7 fruit fly cellular contexts compared by ENCODE assay signal in genomic region chr2L:9520886-9521868, dm6.
TF ChIP-seq lines count a peak whose summit lies in the region.

Gene Oatp30B (plus strand): TSS chr2L:9521210.

- peak; percentile 1 to 60 for TF ChIP-seq CTCF in S2 (optimal IDR thresholded peaks at IDR 0.05; lab: Kevin White, UChicago)
- TF ChIP-seq CTCF in whole organism, embryonic (GFP tag; optimal IDR thresholded peaks at IDR 0.05; lab: Kevin White, UChicago) = peak; percentile 82

TF ChIP-seq in whole organism, 6 proteins besides CTCF, POLR2A, EP300 and RAD21:
- TF ChIP-seq EcR (GFP tag; optimal IDR thresholded peaks at IDR 0.05; lab: Kevin White, UChicago) = peak; percentile 65 to 89
- no peak for TF ChIP-seq CG8478 (optimal IDR thresholded peaks at IDR 0.05; lab: Kevin White, UChicago)

TF ChIP-seq in whole organism, adult, 20 proteins besides CTCF, POLR2A, EP300 and RAD21 (continues in another document):
- TF ChIP-seq ovo (GFP tag; optimal IDR thresholded peaks at IDR 0.05; lab: Kevin White, UChicago) = peak; percentile 92
- peak; percentile 94 for TF ChIP-seq CG11617 (GFP tag; optimal IDR thresholded peaks at IDR 0.05; lab: Kevin White, UChicago)
- peak; percentile 81 for TF ChIP-seq tj (GFP tag; optimal IDR thresholded peaks at IDR 0.05; lab: Kevin White, UChicago)
- TF ChIP-seq CG14711 (tag; optimal IDR thresholded peaks at IDR 0.05; lab: Kevin White, UChicago) = peak; percentile 93
- TF ChIP-seq CG7101 (tag; optimal IDR thresholded peaks at IDR 0.05; lab: Kevin White, UChicago) = peak; percentile 97
- TF ChIP-seq CG7045 (GFP tag; optimal IDR thresholded peaks at IDR 0.05; lab: Kevin White, UChicago) = peak; percentile 95
- TF ChIP-seq CG33017 (tag; optimal IDR thresholded peaks at IDR 0.05; lab: Kevin White, UChicago) = peak; percentile 95
- TF ChIP-seq cic (GFP tag; optimal IDR thresholded peaks at IDR 0.05; lab: Kevin White, UChicago) = peak; percentile 62
- TF ChIP-seq pad (GFP tag; optimal IDR thresholded peaks at IDR 0.05; lab: Kevin White, UChicago) = peak; percentile 89
- peak; percentile 99 for TF ChIP-seq bab1 (GFP tag; optimal IDR thresholded peaks at IDR 0.05; lab: Kevin White, UChicago)
- peak; percentile 97 for TF ChIP-seq toe (GFP tag; optimal IDR thresholded peaks at IDR 0.05; lab: Kevin White, UChicago)
- peak; percentile 93 for TF ChIP-seq Hr96 (GFP tag; optimal IDR thresholded peaks at IDR 0.05; lab: Kevin White, UChicago)
- TF ChIP-seq CG12768 (GFP tag; optimal IDR thresholded peaks at IDR 0.05; lab: Kevin White, UChicago) = peak; percentile 91
- peak; percentile 98 for TF ChIP-seq CG1620 (GFP tag; optimal IDR thresholded peaks at IDR 0.05; lab: Kevin White, UChicago)
- peak; percentile 88 for TF ChIP-seq Clk (GFP tag; optimal IDR thresholded peaks at IDR 0.05; lab: Kevin White, UChicago)
- peak; percentile 94 for TF ChIP-seq CG5204 (GFP tag; optimal IDR thresholded peaks at IDR 0.05; lab: Kevin White, UChicago)
- peak; percentile 76 for TF ChIP-seq kay (GFP tag; lab: Kevin White, UChicago; ENCODE audit: borderline replicate concordance)

TF ChIP-seq in whole organism, embryonic, 481 proteins besides CTCF, POLR2A, EP300 and RAD21 (continues in another document):
- no peak; the same call in 1 of the 2 replicates for TF ChIP-seq Gsc (GFP tag; IDR thresholded peaks at IDR 0.05; lab: Robert Waterston, UW)
- TF ChIP-seq CG2129 (GFP tag; IDR thresholded peaks at IDR 0.05; lab: Robert Waterston, UW; ENCODE audit: partially characterized antibody) = peak; percentile 99
- peak; percentile 96 for TF ChIP-seq Sry-δ (GFP tag; optimal IDR thresholded peaks at IDR 0.05; lab: Kevin White, UChicago)
- TF ChIP-seq CG4360 (GFP tag; IDR thresholded peaks at IDR 0.05; lab: Robert Waterston, UW) = peak; percentile 81
- TF ChIP-seq Sry-β (GFP tag; optimal IDR thresholded peaks at IDR 0.05; lab: Kevin White, UChicago) = peak; percentile 89
- TF ChIP-seq CG17361 (GFP tag; IDR thresholded peaks at IDR 0.05; lab: Robert Waterston, UW) = peak; percentile 96
- TF ChIP-seq CG18476 (GFP tag; optimal IDR thresholded peaks at IDR 0.05; lab: Kevin White, UChicago) = peak; percentile 96
- peak; percentile 96 for TF ChIP-seq Drgx (GFP tag; IDR thresholded peaks at IDR 0.05; lab: Robert Waterston, UW)
- TF ChIP-seq HLHmδ (GFP tag; optimal IDR thresholded peaks at IDR 0.05; lab: Kevin White, UChicago) = no peak
- TF ChIP-seq lbe (GFP tag; optimal IDR thresholded peaks at IDR 0.05; lab: Kevin White, UChicago) = peak; percentile 92
- TF ChIP-seq odd (GFP tag; optimal IDR thresholded peaks at IDR 0.05; lab: Kevin White, UChicago) = peak; percentile 87
- TF ChIP-seq CG7839 (tag; optimal IDR thresholded peaks at IDR 0.05; lab: Kevin White, UChicago) = peak; percentile 96
- peak; percentile 97 for TF ChIP-seq otp (GFP tag; IDR thresholded peaks at IDR 0.05; lab: Robert Waterston, UW)
- peak; percentile 94 for TF ChIP-seq shn (GFP tag; optimal IDR thresholded peaks at IDR 0.05; lab: Kevin White, UChicago)
- peak; percentile 99 for TF ChIP-seq sens (GFP tag; lab: Kevin White, UChicago)
- TF ChIP-seq Sox100B (GFP tag; optimal IDR thresholded peaks at IDR 0.05; lab: Kevin White, UChicago) = peak; percentile 84
- TF ChIP-seq Hr78 (GFP tag; optimal IDR thresholded peaks at IDR 0.05; lab: Kevin White, UChicago) = peak in 1 of 2 experiments; percentile 76
- peak; percentile 85 for TF ChIP-seq p53 (GFP tag; optimal IDR thresholded peaks at IDR 0.05; lab: Kevin White, UChicago)

TF ChIP-seq in whole organism, prepupa, 60 proteins besides CTCF, POLR2A, EP300 and RAD21 (continues in another document):
- peak; percentile 75 for TF ChIP-seq dac (GFP tag; optimal IDR thresholded peaks at IDR 0.05; lab: Kevin White, UChicago)
- TF ChIP-seq fkh (GFP tag; optimal IDR thresholded peaks at IDR 0.05; lab: Kevin White, UChicago) = peak; percentile 53
- TF ChIP-seq esn (GFP tag; optimal IDR thresholded peaks at IDR 0.05; lab: Kevin White, UChicago) = peak; percentile 96
- peak; percentile 100 for TF ChIP-seq CG1621 (tag; optimal IDR thresholded peaks at IDR 0.05; lab: Kevin White, UChicago)
- peak; percentile 66 for TF ChIP-seq CG9139 (GFP tag; optimal IDR thresholded peaks at IDR 0.05; lab: Kevin White, UChicago)
- TF ChIP-seq Eip93F (GFP tag; optimal IDR thresholded peaks at IDR 0.05; lab: Kevin White, UChicago) = peak; percentile 93
- TF ChIP-seq Met (GFP tag; optimal IDR thresholded peaks at IDR 0.05; lab: Kevin White, UChicago) = peak; percentile 93
- peak; percentile 94 for TF ChIP-seq Hr39 (GFP tag; optimal IDR thresholded peaks at IDR 0.05; lab: Kevin White, UChicago)
- peak; percentile 97 for TF ChIP-seq Eip78C (GFP tag; lab: Kevin White, UChicago)
- TF ChIP-seq achi (GFP tag; optimal IDR thresholded peaks at IDR 0.05; lab: Kevin White, UChicago) = peak; percentile 90
- TF ChIP-seq ss (GFP tag; optimal IDR thresholded peaks at IDR 0.05; lab: Kevin White, UChicago) = peak; percentile 57 to 83
- peak; percentile 96 for TF ChIP-seq Smox (GFP tag; optimal IDR thresholded peaks at IDR 0.05; lab: Kevin White, UChicago)
- TF ChIP-seq Hr38 (GFP tag; optimal IDR thresholded peaks at IDR 0.05; lab: Kevin White, UChicago) = peak; percentile 21
- peak; percentile 90 for TF ChIP-seq Ets21C (GFP tag; optimal IDR thresholded peaks at IDR 0.05; lab: Kevin White, UChicago)
- peak; percentile 97 for TF ChIP-seq CG31627 (GFP tag; optimal IDR thresholded peaks at IDR 0.05; lab: Kevin White, UChicago)
- TF ChIP-seq vri (GFP tag; optimal IDR thresholded peaks at IDR 0.05; lab: Kevin White, UChicago) = peak; percentile 88
- peak; percentile 88 for TF ChIP-seq CG11762 (GFP tag; optimal IDR thresholded peaks at IDR 0.05; lab: Kevin White, UChicago; ENCODE audit: insufficient read depth)
- TF ChIP-seq Eip75B (GFP tag; optimal IDR thresholded peaks at IDR 0.05; lab: Kevin White, UChicago) = peak; percentile 93
- peak; percentile 91 for TF ChIP-seq Gug (GFP tag; IDR thresholded peaks at IDR 0.05; lab: Robert Waterston, UW)

TF ChIP-seq in whole organism, pupa, 21 proteins besides CTCF, POLR2A, EP300 and RAD21 (continues in another document):
- TF ChIP-seq CG8159 (tag; optimal IDR thresholded peaks at IDR 0.05; lab: Kevin White, UChicago) (peak; percentile 92), CG34367 (tag; optimal IDR thresholded peaks at IDR 0.05; lab: Kevin White, UChicago) (peak; percentile 90), CG15710 (tag; optimal IDR thresholded peaks at IDR 0.05; lab: Kevin White, UChicago) (peak; percentile 93), fd96Ca (GFP tag; IDR thresholded peaks at IDR 0.05; lab: Robert Waterston, UW) (peak; percentile 81; the same call in 2 of the 3 replicates), CG8301 (tag; optimal IDR thresholded peaks at IDR 0.05; lab: Kevin White, UChicago) (peak; percentile 89), Pif1B (GFP tag; optimal IDR thresholded peaks at IDR 0.05; lab: Kevin White, UChicago) (peak; percentile 76), CG10348 (GFP tag; IDR thresholded peaks at IDR 0.05; lab: Robert Waterston, UW) (peak; percentile 52; the same call in 1 of the 2 replicates), Snoo (tag; optimal IDR thresholded peaks at IDR 0.05; lab: Kevin White, UChicago) (peak; percentile 90), CG13204 (GFP tag; optimal IDR thresholded peaks at IDR 0.05; lab: Kevin White, UChicago) (peak; percentile 23), CG12605 (GFP tag; IDR thresholded peaks at IDR 0.05; lab: Robert Waterston, UW) (peak; percentile 94), gl (tag; optimal IDR thresholded peaks at IDR 0.05; lab: Kevin White, UChicago) (peak; percentile 74), CG17806 (tag; optimal IDR thresholded peaks at IDR 0.05; lab: Kevin White, UChicago) (peak; percentile 92), rn (GFP tag; IDR thresholded peaks at IDR 0.05; lab: Robert Waterston, UW) (peak; percentile 88), Ets98B (GFP tag; IDR thresholded peaks at IDR 0.05; lab: Robert Waterston, UW) (peak; percentile 96), CG14655 (GFP tag; optimal IDR thresholded peaks at IDR 0.05; lab: Kevin White, UChicago) (peak; percentile 87), Pif1A (GFP tag; optimal IDR thresholded peaks at IDR 0.05; lab: Kevin White, UChicago) (peak; percentile 90), CG4496 (GFP tag; IDR thresholded peaks at IDR 0.05; lab: Robert Waterston, UW) (peak; percentile 96), D1 (tag; optimal IDR thresholded peaks at IDR 0.05; lab: Kevin White, UChicago) (peak; percentile 78), CG32121 (GFP tag; IDR thresholded peaks at IDR 0.05; lab: Robert Waterston, UW) (peak; percentile 95)

TF ChIP-seq in whole organism, wandering third instar larva, 38 proteins besides CTCF, POLR2A, EP300 and RAD21 (continues in another document):
- TF ChIP-seq Hr78 (GFP tag; optimal IDR thresholded peaks at IDR 0.05; lab: Kevin White, UChicago) (no peak), br (GFP tag; optimal IDR thresholded peaks at IDR 0.05; lab: Kevin White, UChicago) (peak; percentile 93), GATAd (GFP tag; optimal IDR thresholded peaks at IDR 0.05; lab: Kevin White, UChicago) (peak; percentile 77), Vsx2 (GFP tag; optimal IDR thresholded peaks at IDR 0.05; lab: Kevin White, UChicago; ENCODE audit: partially characterized antibody) (no peak), ey (GFP tag; optimal IDR thresholded peaks at IDR 0.05; lab: Kevin White, UChicago) (peak; percentile 95), HLH106 (tag; optimal IDR thresholded peaks at IDR 0.05; lab: Kevin White, UChicago) (peak; percentile 96), Rel (GFP tag; optimal IDR thresholded peaks at IDR 0.05; lab: Kevin White, UChicago) (peak; percentile 14), Rel (tag; optimal IDR thresholded peaks at IDR 0.05; lab: Kevin White, UChicago) (peak; percentile 79), lola (GFP tag; optimal IDR thresholded peaks at IDR 0.05; lab: Kevin White, UChicago) (no peak), woc (GFP tag; optimal IDR thresholded peaks at IDR 0.05; lab: Kevin White, UChicago) (peak; percentile 92), Dfd (GFP tag; optimal IDR thresholded peaks at IDR 0.05; lab: Kevin White, UChicago) (no peak), sage (GFP tag; optimal IDR thresholded peaks at IDR 0.05; lab: Kevin White, UChicago) (peak; percentile 91), brk (GFP tag; optimal IDR thresholded peaks at IDR 0.05; lab: Kevin White, UChicago) (peak; percentile 97), N (GFP tag; optimal IDR thresholded peaks at IDR 0.05; lab: Kevin White, UChicago) (peak; percentile 29), Sp1 (GFP tag; optimal IDR thresholded peaks at IDR 0.05; lab: Kevin White, UChicago) (peak; percentile 91), foxo (GFP tag; optimal IDR thresholded peaks at IDR 0.05; lab: Kevin White, UChicago) (peak; percentile 62 to 96), CG32264 (GFP tag; optimal IDR thresholded peaks at IDR 0.05; lab: Kevin White, UChicago) (peak; percentile 76), OdsH (GFP tag; optimal IDR thresholded peaks at IDR 0.05; lab: Kevin White, UChicago) (peak; percentile 90), dmrt93B (GFP tag; optimal IDR thresholded peaks at IDR 0.05; lab: Kevin White, UChicago) (peak; percentile 87), pan (optimal IDR thresholded peaks at IDR 0.05; lab: Kevin White, UChicago) (no peak), Myc (optimal IDR thresholded peaks at IDR 0.05; lab: Kevin White, UChicago) (peak; percentile 83), dsf (GFP tag; optimal IDR thresholded peaks at IDR 0.05; lab: Kevin White, UChicago; ENCODE audit: borderline replicate concordance) (peak; percentile 89), usp (GFP tag; optimal IDR thresholded peaks at IDR 0.05; lab: Kevin White, UChicago) (no peak)
